Worm (Caenorhabditis elegans) whole organism, L4 larva: ENCODE results near the gene F01F1.11.

Experiments used
- F44E2.7 ChIP-seq: fragments of 200-800 bp; sonication (Bioruptor generic); IDR thresholded peaks from 2 replicates; pipeline ENCODE4 v2.1.2; 2022; ENCODE audit warnings: missing genetic modification characterization, missing compliant biosample characterization
- F49E8.2 ChIP-seq: sonication (generic microtip); optimal IDR thresholded peaks from 2 replicates; lab custom pipeline; 2016; ENCODE audit warnings: missing compliant biosample characterization, mild to moderate bottlenecking, missing genetic modification characterization, borderline replicate concordance
- T20F7.1 ChIP-seq: fragments of 200-800 bp; sonication (Bioruptor generic); optimal IDR thresholded peaks from 2 replicates; lab custom pipeline; 2018; ENCODE audit warnings: mild to moderate bottlenecking, missing genetic modification characterization, missing compliant biosample characterization
- T26A8.4 ChIP-seq: fragments of 200-800 bp; sonication (Bioruptor generic); IDR thresholded peaks from 2 replicates; pipeline ENCODE4 v1.3.6; 2022; ENCODE audit warnings: missing genetic modification characterization, missing compliant biosample characterization
- ZK546.5 ChIP-seq, 2 experiments: sonication (generic microtip); optimal IDR thresholded peaks; 2 replicates each; lab custom pipeline; 2017; ENCODE audit warnings: missing biosample characterization in 2 of 2, missing genetic modification characterization in 2 of 2
- aha-1 ChIP-seq: fragments of 150-350 bp; peaks from one replicate; lab custom pipeline; 2014; ENCODE audit warnings: missing biosample characterization, missing genetic modification characterization
- ama-1 ChIP-seq: fragments of 150-350 bp; optimal IDR thresholded peaks from 2 replicates; lab custom pipeline; 2014; ENCODE audit warnings: inconsistent platforms, mixed read lengths
- attf-4 ChIP-seq: sonication (generic microtip); optimal IDR thresholded peaks from 3 replicates; lab custom pipeline; 2017; ENCODE audit warnings: missing biosample characterization, missing genetic modification characterization
- ceh-28 ChIP-seq: fragments of 150-350 bp; optimal IDR thresholded peaks from 2 replicates; lab custom pipeline; 2014; ENCODE audit warnings: missing biosample characterization, missing genetic modification reagents, missing genetic modification characterization
- ctbp-1 ChIP-seq: fragments of 200-800 bp; sonication (Bioruptor generic); IDR thresholded peaks from 2 replicates; pipeline ENCODE4 v1.3.6; 2022; ENCODE audit warnings: missing genetic modification reagents, missing genetic modification characterization, missing compliant biosample characterization
- daf-12 ChIP-seq: fragments of 150-350 bp; optimal IDR thresholded peaks from 2 replicates; lab custom pipeline; 2014; ENCODE audit warnings: missing biosample characterization, missing genetic modification reagents, missing genetic modification characterization
- daf-16 ChIP-seq, 3 experiments: sonication (generic microtip); optimal IDR thresholded peaks; 2 replicates each; lab custom pipeline; 2016 to 2017; ENCODE audit warnings: missing genetic modification characterization in 3 of 3, missing genetic modification reagents in 3 of 3, mild to moderate bottlenecking in 2 of 3, missing compliant biosample characterization in 2 of 3, missing biosample characterization in 1 of 3, moderate library complexity in 1 of 3
- daf-8 ChIP-seq: fragments of 200-800 bp; sonication (Bioruptor generic); IDR thresholded peaks from 2 replicates; pipeline ENCODE4 v1.3.6; 2022; ENCODE audit warnings: missing genetic modification characterization, missing compliant biosample characterization
- dmd-6 ChIP-seq: fragments of 200-800 bp; sonication (Bioruptor generic); IDR thresholded peaks from 2 replicates; pipeline ENCODE4 v1.3.6; 2022; ENCODE audit warnings: missing genetic modification reagents, missing genetic modification characterization, missing compliant biosample characterization
- dpl-1 ChIP-seq: fragments of 150-350 bp; optimal IDR thresholded peaks from 2 replicates; lab custom pipeline; 2014; ENCODE audit warnings: missing biosample characterization, missing genetic modification reagents, missing genetic modification characterization
- dve-1 ChIP-seq: sonication (generic microtip); optimal IDR thresholded peaks from 2 replicates; lab custom pipeline; 2017; ENCODE audit warnings: antibody characterized with exemption, mild to moderate bottlenecking, missing genetic modification characterization, missing compliant biosample characterization; ENCODE audit not compliant: insufficient read depth
- gei-8 ChIP-seq: fragments of 200-800 bp; sonication (Bioruptor generic); optimal IDR thresholded peaks from 2 replicates; lab custom pipeline; 2018; ENCODE audit warnings: mild to moderate bottlenecking, missing genetic modification characterization, missing compliant biosample characterization
- hif-1 ChIP-seq, 2 experiments: sonication (generic microtip); optimal IDR thresholded peaks; 2 replicates each; lab custom pipeline; 2016 to 2017; ENCODE audit warnings: missing compliant biosample characterization in 2 of 2, missing genetic modification characterization in 2 of 2, missing genetic modification reagents in 2 of 2, missing genotype in 2 of 2, mild to moderate bottlenecking in 1 of 2
- hlh-11 ChIP-seq: fragments of 200-800 bp; sonication (Bioruptor generic); optimal IDR thresholded peaks from 2 replicates; lab custom pipeline; 2018; ENCODE audit warnings: mild to moderate bottlenecking, missing genetic modification characterization, missing compliant biosample characterization
- hlh-30 ChIP-seq: sonication (generic microtip); optimal IDR thresholded peaks from 2 replicates; lab custom pipeline; 2017; ENCODE audit warnings: antibody characterized with exemption, mild to moderate bottlenecking, missing genetic modification characterization, missing compliant biosample characterization; ENCODE audit not compliant: insufficient read depth
- lin-15B ChIP-seq: fragments of 150-350 bp; sonication (generic microtip); optimal IDR thresholded peaks from 3 replicates; lab custom pipeline; 2014; ENCODE audit warnings: missing biosample characterization, missing genetic modification characterization
- lin-38 ChIP-seq: fragments of 200-800 bp; sonication (Bioruptor generic); IDR thresholded peaks from 2 replicates; pipeline ENCODE4 v1.3.6; 2022; ENCODE audit warnings: missing genetic modification reagents, missing genetic modification characterization, missing compliant biosample characterization
- madf-5 ChIP-seq, 2 experiments: fragments of 200-800 bp; sonication (Bioruptor generic); IDR thresholded peaks; 2 replicates each; pipeline ENCODE4 v1.3.6; 2022; ENCODE audit warnings: missing compliant biosample characterization in 2 of 2, missing genetic modification characterization in 2 of 2
- mdl-1 ChIP-seq, 2 experiments: fragments of 150-350 bp in 1 of 2; sonication (generic microtip) in 1 of 2; optimal IDR thresholded peaks; 2 replicates each; lab custom pipeline; 2014 to 2017; ENCODE audit warnings: missing biosample characterization in 2 of 2, missing genetic modification characterization in 2 of 2
- mdt-29 ChIP-seq: fragments of 200-800 bp; sonication (Bioruptor generic); IDR thresholded peaks from 2 replicates; pipeline ENCODE4 v1.3.6; 2022; ENCODE audit warnings: missing genetic modification reagents, missing genetic modification characterization, missing compliant biosample characterization
- mes-2 ChIP-seq: sonication (generic microtip); optimal IDR thresholded peaks from 2 replicates; lab custom pipeline; 2016; ENCODE audit warnings: missing genotype, mild to moderate bottlenecking, missing genetic modification characterization, missing compliant biosample characterization; ENCODE audit not compliant: poor library complexity, severe bottlenecking
- mxl-3 ChIP-seq: fragments of 200-800 bp; sonication (Bioruptor generic); optimal IDR thresholded peaks from 2 replicates; lab custom pipeline; 2018; ENCODE audit warnings: mild to moderate bottlenecking, missing genetic modification characterization, missing compliant biosample characterization
- nhr-11 ChIP-seq: fragments of 150-350 bp; optimal IDR thresholded peaks from 2 replicates; lab custom pipeline; 2014; ENCODE audit warnings: missing biosample characterization, missing genetic modification characterization
- nhr-28 ChIP-seq: fragments of 150-350 bp; optimal IDR thresholded peaks from 2 replicates; lab custom pipeline; 2014; ENCODE audit warnings: missing biosample characterization, missing genetic modification characterization
- nhr-41 ChIP-seq: fragments of 200-800 bp; sonication (Bioruptor generic); IDR thresholded peaks from 2 replicates; pipeline ENCODE4 v1.3.6; 2022; ENCODE audit warnings: missing genetic modification reagents, missing genetic modification characterization, missing compliant biosample characterization
- nhr-42 ChIP-seq: fragments of 200-800 bp; sonication (Bioruptor generic); IDR thresholded peaks from 2 replicates; pipeline ENCODE4 v1.3.6; 2022; ENCODE audit warnings: missing genetic modification characterization, missing compliant biosample characterization
- php-3 ChIP-seq: fragments of 200-800 bp; sonication (Bioruptor generic); IDR thresholded peaks from 2 replicates; pipeline ENCODE4 v1.3.6; 2022; ENCODE audit warnings: missing genetic modification reagents, missing genetic modification characterization, missing compliant biosample characterization
- pqm-1 ChIP-seq: sonication (generic microtip); optimal IDR thresholded peaks from 2 replicates; lab custom pipeline; 2017; ENCODE audit warnings: missing biosample characterization, missing genetic modification characterization
- set-16 ChIP-seq: fragments of 200-800 bp; sonication (Bioruptor generic); IDR thresholded peaks from 2 replicates; pipeline ENCODE4 v1.3.6; 2022; ENCODE audit warnings: missing genetic modification reagents, missing genetic modification characterization, missing compliant biosample characterization
- spr-3 ChIP-seq: fragments of 200-800 bp; sonication (Bioruptor generic); optimal IDR thresholded peaks from 2 replicates; lab custom pipeline; 2018; ENCODE audit warnings: mild to moderate bottlenecking, missing genetic modification characterization, missing compliant biosample characterization
- tra-1 ChIP-seq: fragments of 200-800 bp; sonication (Bioruptor generic); IDR thresholded peaks from 2 replicates; pipeline ENCODE4 v1.3.6; 2022; ENCODE audit warnings: missing genetic modification reagents, missing genetic modification characterization, missing compliant biosample characterization
- unc-62 ChIP-seq, 3 experiments: fragments of 150-350 bp in 1 of 3; sonication (generic microtip); optimal IDR thresholded peaks in 2 of 3; peaks in 1 of 3; 1 replicate in 1 of 3; 2 replicates in 2 of 3; lab custom pipeline; 2014 to 2017; ENCODE audit warnings: missing biosample characterization in 3 of 3, missing genetic modification characterization in 3 of 3, missing genetic modification reagents in 3 of 3, missing genotype in 1 of 3
- zag-1 ChIP-seq: fragments of 150-350 bp; optimal IDR thresholded peaks from 2 replicates; lab custom pipeline; 2014; ENCODE audit warnings: missing biosample characterization, missing genetic modification characterization
- zfp-2 ChIP-seq: sonication (generic microtip); optimal IDR thresholded peaks from 2 replicates; lab custom pipeline; 2016; ENCODE audit warnings: mild to moderate bottlenecking, missing genetic modification characterization, missing compliant biosample characterization
- zip-11 ChIP-seq: fragments of 200-800 bp; sonication (Bioruptor generic); IDR thresholded peaks from 2 replicates; pipeline ENCODE4 v1.3.6; 2022; ENCODE audit warnings: missing genetic modification characterization, missing compliant biosample characterization
- ztf-11 ChIP-seq: fragments of 150-350 bp; optimal IDR thresholded peaks from 2 replicates; lab custom pipeline; 2014; ENCODE audit warnings: missing biosample characterization, missing genetic modification characterization

Gene F01F1.11

DNA sequence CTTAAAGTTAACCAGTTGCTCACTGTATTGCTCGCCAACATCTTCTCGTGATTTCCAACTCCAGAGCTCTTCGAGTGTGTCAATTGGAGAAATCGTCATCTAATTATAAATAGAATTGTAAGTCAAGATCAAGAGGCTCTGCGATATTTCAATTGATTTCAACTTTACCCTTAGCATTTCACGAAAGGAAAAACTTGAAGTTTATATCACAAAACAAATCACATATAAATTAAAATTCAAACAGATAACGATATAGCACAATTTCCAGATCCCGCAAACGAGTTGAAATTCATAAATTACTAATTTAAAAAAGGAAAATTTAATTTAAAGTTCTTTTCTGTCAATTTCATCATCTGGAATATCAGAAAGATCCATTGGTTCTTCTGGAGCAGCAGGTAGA is 3.3 kb downstream of the F01F1.11 start, which contains the start of gene eng-1:
TSS of gene eng-1 (minus strand) at position 101 of the 400 bp plus-strand sequence.
- no peak for TF ChIP-seq ctbp-1 (GFP tag; lab: Robert Waterston, UW)
- TF ChIP-seq daf-16 (GFP tag; optimal IDR thresholded peaks at IDR 0.05; lab: Kevin White, UChicago), result no peak
- no peak for TF ChIP-seq daf-16 (tag; optimal IDR thresholded peaks at IDR 0.05; lab: Kevin White, UChicago)
- peak; percentile 58 for TF ChIP-seq aha-1 (tag; lab: Kevin White, UChicago)
- TF ChIP-seq mdt-29 (GFP tag; lab: Robert Waterston, UW), result no peak
- TF ChIP-seq gei-8 (GFP tag; lab: Kevin White, UChicago), result no peak
- TF ChIP-seq zag-1 (tag; lab: Kevin White, UChicago), result no peak
- TF ChIP-seq unc-62 (GFP tag; optimal IDR thresholded peaks at IDR 0.05 in 1 of 2; lab: Kevin White, UChicago), result no peak
- TF ChIP-seq unc-62 (tag; optimal IDR thresholded peaks at IDR 0.05; lab: Kevin White, UChicago), result no peak
- TF ChIP-seq nhr-41 (GFP tag; lab: Robert Waterston, UW), result no peak

DNA sequence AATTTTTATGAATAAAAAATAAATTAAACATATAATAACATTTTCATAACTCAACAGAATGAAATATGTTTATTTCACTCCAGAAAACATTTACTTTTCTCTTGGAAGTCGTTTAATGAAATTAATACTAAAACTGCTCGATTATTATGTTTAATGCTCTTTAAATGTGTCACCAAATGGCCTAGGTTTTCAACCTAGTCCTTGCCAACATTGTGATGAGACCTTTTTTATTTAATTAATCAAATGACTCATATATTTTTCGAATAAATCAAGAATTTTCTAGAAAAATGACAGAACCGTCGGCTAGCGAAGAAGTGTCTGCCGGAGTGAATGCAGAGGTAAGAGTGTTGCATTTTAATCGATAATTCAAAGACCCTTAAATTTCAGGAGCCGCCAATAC is 7.4 kb downstream of the F01F1.11 start, which contains the start of gene rabn-5:
TSS of gene rabn-5 (plus strand) at position 284 of the 400 bp plus-strand sequence.
- TF ChIP-seq nhr-11 (tag; lab: Kevin White, UChicago), result no peak
- peak; percentile 40 for TF ChIP-seq hlh-30 (tag; lab: Kevin White, UChicago)
- peak; percentile 64 for TF ChIP-seq mes-2 (tag; lab: Kevin White, UChicago)
- no peak for TF ChIP-seq gei-8 (GFP tag; lab: Kevin White, UChicago)

ce11 chrIII:5863774-5864173 is 7.9 kb downstream of the F01F1.11 start, which contains the start of gene dnpp-1:
Gene dnpp-1, minus strand, starts transcription at chrIII:5863803.
- peak; percentile 41 for TF ChIP-seq nhr-28 (tag; lab: Kevin White, UChicago)
- TF ChIP-seq dve-1, result peak; percentile 71
- no peak for TF ChIP-seq T26A8.4 (GFP tag; lab: Robert Waterston, UW)
- peak; percentile 39 for TF ChIP-seq hlh-11 (tag; lab: Kevin White, UChicago)
- no peak for TF ChIP-seq F44E2.7 (GFP tag; lab: Robert Waterston, UW)
- no peak for TF ChIP-seq hif-1 (tag; optimal IDR thresholded peaks at IDR 0.05; lab: Kevin White, UChicago)
- TF ChIP-seq set-16, result no peak
- no peak for TF ChIP-seq spr-3 (GFP tag; lab: Kevin White, UChicago)
- TF ChIP-seq zfp-2 (tag; lab: Kevin White, UChicago), result no peak
- TF ChIP-seq daf-12, result no peak
- TF ChIP-seq daf-16 (GFP tag; optimal IDR thresholded peaks at IDR 0.05; lab: Kevin White, UChicago), result no peak
- peak; percentile 48 for TF ChIP-seq daf-16 (tag; optimal IDR thresholded peaks at IDR 0.05; lab: Kevin White, UChicago)
- peak; percentile 49; the same call in 1 of the 2 replicates for TF ChIP-seq dmd-6 (GFP tag; lab: Robert Waterston, UW)
- no peak for TF ChIP-seq mxl-3
- TF ChIP-seq mes-2 (tag; lab: Kevin White, UChicago), result no peak
- TF ChIP-seq pqm-1 (tag; lab: Kevin White, UChicago), result peak; percentile 97
- TF ChIP-seq ZK546.5 (tag; optimal IDR thresholded peaks at IDR 0.05; lab: Kevin White, UChicago), result no peak
- no peak for TF ChIP-seq attf-4 (tag; lab: Kevin White, UChicago)

DNA sequence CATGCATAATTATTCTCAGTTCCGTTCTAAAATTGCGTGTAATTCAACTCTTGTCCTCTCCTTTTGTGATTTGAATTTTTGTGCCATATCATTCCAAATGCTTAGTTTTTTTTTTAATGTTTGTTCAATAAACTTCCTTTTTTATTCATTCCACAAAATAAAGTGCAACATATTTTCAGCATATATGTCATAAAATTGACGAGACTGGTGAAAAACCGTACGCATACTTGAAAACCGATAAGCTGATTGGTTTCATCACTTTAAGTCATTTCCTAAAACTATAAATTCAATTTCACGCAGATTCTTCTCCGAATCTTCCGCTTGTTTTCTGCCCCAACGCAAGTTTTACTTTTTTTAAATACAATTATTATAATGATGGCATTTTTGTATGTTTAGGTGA is 12.7 kb downstream of the F01F1.11 start, which contains the start of gene dpf-4:
TSS of gene dpf-4 (plus strand) at position 301 of the 400 bp plus-strand sequence.
- TF ChIP-seq ama-1 (lab: Kevin White, UChicago) (peak; percentile 39), T26A8.4 (GFP tag; lab: Robert Waterston, UW) (no peak)

- TF ChIP-seq ceh-28, result no peak
- TF ChIP-seq zip-11 (GFP tag; lab: Robert Waterston, UW), result no peak
- no peak for TF ChIP-seq daf-8 (GFP tag; lab: Robert Waterston, UW)
- TF ChIP-seq madf-5 (GFP tag; IDR thresholded peaks at IDR 0.05; lab: Robert Waterston, UW), result no peak
- no peak for TF ChIP-seq lin-15B (tag; lab: Kevin White, UChicago)
- no peak for TF ChIP-seq T20F7.1
- TF ChIP-seq tra-1 (GFP tag; lab: Robert Waterston, UW), result no peak
- no peak for TF ChIP-seq ama-1 (lab: Kevin White, UChicago)
- peak; percentile 62 for TF ChIP-seq lin-38
- no peak for TF ChIP-seq F44E2.7 (GFP tag; lab: Robert Waterston, UW)
- no peak for TF ChIP-seq nhr-42
- TF ChIP-seq dpl-1 (GFP tag; lab: Kevin White, UChicago), result peak; percentile 96
- TF ChIP-seq ztf-11, result no peak
- TF ChIP-seq F49E8.2, result no peak
- no peak for TF ChIP-seq php-3 (GFP tag; lab: Robert Waterston, UW)
- peak in 1 of 2 experiments; percentile 26 for TF ChIP-seq mdl-1 (tag; optimal IDR thresholded peaks at IDR 0.05; lab: Kevin White, UChicago)
- TF ChIP-seq zag-1 (tag; lab: Kevin White, UChicago), result no peak
Measured at ce11 chrIII:5855637-5856179, 16.0 kb downstream of the F01F1.11 start, which contains the start of the genes cct-6 and alh-9. Gene cct-6, minus strand, starts transcription at chrIII:5855687. Gene alh-9, plus strand, starts transcription at chrIII:5856018.
